Worm (Caenorhabditis elegans) whole organism, young adult: ENCODE measurements around the gene lelo-2.
A peak's percentile ranks its signal among the peaks of the same experiment; 100 is the strongest.

Experiments used
- B0261.1 ChIP-seq: sonication (generic microtip); optimal IDR thresholded peaks from 2 replicates; lab custom pipeline; 2016; ENCODE audit warnings: mild to moderate bottlenecking, missing genetic modification characterization, moderate library complexity, missing compliant biosample characterization
- B0336.3 ChIP-seq: fragments of 200-800 bp; sonication (Bioruptor generic); IDR thresholded peaks from 2 replicates; pipeline ENCODE4 v1.3.6; 2022; ENCODE audit warnings: missing genetic modification characterization, missing compliant biosample characterization
- D2030.7 ChIP-seq: fragments of 200-800 bp; sonication (Bioruptor generic); IDR thresholded peaks from 2 replicates; pipeline ENCODE4 v1.3.6; 2022; ENCODE audit warnings: missing genetic modification reagents, missing genetic modification characterization, missing compliant biosample characterization
- F10E7.11 ChIP-seq: sonication (generic microtip); optimal IDR thresholded peaks from 2 replicates; lab custom pipeline; 2017; ENCODE audit warnings: mild to moderate bottlenecking, missing genetic modification characterization, moderate library complexity, missing compliant biosample characterization
- F23B12.7 ChIP-seq: sonication (generic microtip); optimal IDR thresholded peaks from 2 replicates; lab custom pipeline; 2017; ENCODE audit warnings: missing genetic modification characterization, mild to moderate bottlenecking, missing compliant biosample characterization, antibody characterized with exemption, moderate library complexity; ENCODE audit not compliant: insufficient read depth
- F33H1.4 ChIP-seq: fragments of 200-800 bp; sonication (Bioruptor generic); IDR thresholded peaks from 2 replicates; pipeline ENCODE4 v1.3.6; 2022; ENCODE audit warnings: missing genetic modification reagents, missing genetic modification characterization, missing compliant biosample characterization
- F55B11.4 ChIP-seq: sonication (generic microtip); optimal IDR thresholded peaks from 2 replicates; lab custom pipeline; 2016; ENCODE audit warnings: missing compliant biosample characterization, missing genetic modification characterization, borderline replicate concordance; ENCODE audit not compliant: insufficient read depth
- F57A8.1 ChIP-seq: fragments of 200-800 bp; sonication (Bioruptor generic); optimal IDR thresholded peaks from 2 replicates; lab custom pipeline; 2018; ENCODE audit warnings: mild to moderate bottlenecking, missing genetic modification characterization, moderate library complexity, missing compliant biosample characterization
- K12H6.12 ChIP-seq: fragments of 200-800 bp; sonication (Bioruptor generic); optimal IDR thresholded peaks from 2 replicates; lab custom pipeline; 2018; ENCODE audit warnings: mild to moderate bottlenecking, missing genetic modification characterization, missing compliant biosample characterization
- T26A5.8 ChIP-seq: sonication (generic microtip); optimal IDR thresholded peaks from 2 replicates; lab custom pipeline; 2016; ENCODE audit warnings: missing genetic modification characterization, missing compliant biosample characterization
- Y53F4B.3 ChIP-seq: fragments of 200-800 bp; sonication (Bioruptor generic); IDR thresholded peaks from 2 replicates; pipeline ENCODE4 v1.3.6; 2022; ENCODE audit warnings: missing genetic modification reagents, missing genetic modification characterization, missing compliant biosample characterization
- Y56A3A.18 ChIP-seq: fragments of 200-800 bp; sonication (Bioruptor generic); IDR thresholded peaks from 2 replicates; pipeline ENCODE4 v1.3.6; 2022; ENCODE audit warnings: missing genetic modification reagents, missing genetic modification characterization, missing compliant biosample characterization
- Y67H2A.10 ChIP-seq: fragments of 200-800 bp; sonication (Bioruptor generic); conservative IDR thresholded peaks from 2 replicates; pipeline ENCODE4 v1.3.6; 2022; ENCODE audit warnings: missing genetic modification reagents, missing genetic modification characterization, missing compliant biosample characterization
- Y79H2A.3 ChIP-seq: fragments of 200-800 bp; sonication (Bioruptor generic); conservative IDR thresholded peaks from 2 replicates; pipeline ENCODE4 v1.3.6; 2022; ENCODE audit warnings: missing genetic modification reagents, missing genetic modification characterization, missing compliant biosample characterization
- ZK185.1 ChIP-seq: sonication (generic microtip); optimal IDR thresholded peaks from 2 replicates; lab custom pipeline; 2016; ENCODE audit warnings: mild to moderate bottlenecking, missing genetic modification characterization, missing compliant biosample characterization; ENCODE audit not compliant: poor library complexity, severe bottlenecking
- aptf-2 ChIP-seq: fragments of 200-800 bp; sonication (Bioruptor generic); conservative IDR thresholded peaks from 2 replicates; pipeline ENCODE4 v1.3.6; 2022; ENCODE audit warnings: missing genetic modification reagents, missing genetic modification characterization, missing compliant biosample characterization
- attf-3 ChIP-seq: fragments of 200-800 bp; sonication (Bioruptor generic); conservative IDR thresholded peaks from 2 replicates; pipeline ENCODE4 v1.3.6; 2022; ENCODE audit warnings: missing genetic modification reagents, missing genetic modification characterization, missing compliant biosample characterization
- attf-5 ChIP-seq: fragments of 200-800 bp; sonication (Bioruptor generic); optimal IDR thresholded peaks from 2 replicates; lab custom pipeline; 2018; ENCODE audit warnings: mild to moderate bottlenecking, missing genetic modification characterization, missing compliant biosample characterization
- bed-1 ChIP-seq: fragments of 200-800 bp; sonication (Bioruptor generic); IDR thresholded peaks from 2 replicates; pipeline ENCODE4 v1.3.6; 2022; ENCODE audit warnings: missing genetic modification reagents, missing genetic modification characterization, missing compliant biosample characterization
- cebp-2 ChIP-seq: fragments of 200-800 bp; sonication (Bioruptor generic); IDR thresholded peaks from 2 replicates; pipeline ENCODE4 v1.3.6; 2022; ENCODE audit warnings: missing genetic modification characterization, missing compliant biosample characterization
- ceh-40 ChIP-seq: fragments of 200-800 bp; sonication (Bioruptor generic); IDR thresholded peaks from 2 replicates; pipeline ENCODE4 v1.3.6; 2022; ENCODE audit warnings: missing genetic modification characterization, missing compliant biosample characterization
- ceh-58 ChIP-seq: fragments of 200-800 bp; sonication (Bioruptor generic); IDR thresholded peaks from 2 replicates; pipeline ENCODE4 v1.3.6; 2022; ENCODE audit warnings: missing genetic modification characterization, missing compliant biosample characterization
- ceh-79 ChIP-seq: sonication (generic microtip); optimal IDR thresholded peaks from 2 replicates; lab custom pipeline; 2017; ENCODE audit warnings: mild to moderate bottlenecking, missing genetic modification characterization, missing compliant biosample characterization
- chd-7 ChIP-seq: sonication (generic microtip); optimal IDR thresholded peaks from 2 replicates; lab custom pipeline; 2016; ENCODE audit warnings: mild to moderate bottlenecking, missing genetic modification characterization, moderate library complexity, missing compliant biosample characterization
- die-1 ChIP-seq: sonication (generic microtip); optimal IDR thresholded peaks from 2 replicates; lab custom pipeline; 2016; ENCODE audit warnings: missing genotype, mild to moderate bottlenecking, missing genetic modification characterization, missing compliant biosample characterization
- dox-1 ChIP-seq: fragments of 200-800 bp; sonication (Bioruptor generic); IDR thresholded peaks from 2 replicates; pipeline ENCODE4 v1.3.6; 2022; ENCODE audit warnings: missing genetic modification reagents, missing genetic modification characterization, missing compliant biosample characterization
- dpl-1 ChIP-seq: fragments of 150-350 bp; optimal IDR thresholded peaks from 2 replicates; lab custom pipeline; 2014; ENCODE audit warnings: missing biosample characterization, missing genetic modification reagents, missing genetic modification characterization
- efl-1 ChIP-seq: fragments of 150-350 bp; optimal IDR thresholded peaks from 2 replicates; lab custom pipeline; 2014; ENCODE audit warnings: missing biosample characterization, missing genetic modification reagents, missing genetic modification characterization
- egl-44 ChIP-seq: fragments of 200-800 bp; sonication (Bioruptor generic); IDR thresholded peaks from 2 replicates; pipeline ENCODE4 v1.3.6; 2022; ENCODE audit warnings: missing genetic modification reagents, missing genetic modification characterization, missing compliant biosample characterization
- egrh-3 ChIP-seq: fragments of 200-800 bp; sonication (Bioruptor generic); IDR thresholded peaks from 2 replicates; pipeline ENCODE4 v1.3.6; 2022; ENCODE audit warnings: missing genetic modification reagents, missing genetic modification characterization, missing compliant biosample characterization
- him-1 ChIP-seq: sonication (generic microtip); optimal IDR thresholded peaks from 2 replicates; lab custom pipeline; 2016; ENCODE audit warnings: missing genotype, missing genetic modification reagents, missing genetic modification characterization, missing compliant biosample characterization
- hmg-1.2 ChIP-seq: fragments of 200-800 bp; sonication (Bioruptor generic); IDR thresholded peaks from 2 replicates; pipeline ENCODE4 v1.3.6; 2022; ENCODE audit warnings: missing genetic modification reagents, missing genetic modification characterization, missing compliant biosample characterization
- hsf-1 ChIP-seq: fragments of 200-800 bp; sonication (Bioruptor generic); IDR thresholded peaks from 2 replicates; pipeline ENCODE4 v1.3.6; 2022; ENCODE audit warnings: missing genetic modification reagents, missing genetic modification characterization, missing compliant biosample characterization
- lag-1 ChIP-seq: fragments of 200-800 bp; sonication (Bioruptor generic); IDR thresholded peaks from 2 replicates; pipeline ENCODE4 v1.3.6; 2022; ENCODE audit warnings: missing genetic modification reagents, missing genetic modification characterization, missing compliant biosample characterization
- lin-35 ChIP-seq, 3 experiments: fragments of 150-350 bp in 2 of 3; sonication (generic microtip) in 1 of 3; optimal IDR thresholded peaks; 2 replicates each; lab custom pipeline; 2014 to 2018; ENCODE audit warnings: missing biosample characterization in 3 of 3, missing genetic modification characterization in 3 of 3, missing genetic modification reagents in 3 of 3
- lin-40 ChIP-seq: sonication (generic microtip); optimal IDR thresholded peaks from 2 replicates; lab custom pipeline; 2016; ENCODE audit warnings: missing genetic modification characterization, mild to moderate bottlenecking, missing compliant biosample characterization, missing genotype, missing genetic modification reagents
- lsy-27 ChIP-seq: sonication (generic microtip); optimal IDR thresholded peaks from 2 replicates; lab custom pipeline; 2017; ENCODE audit warnings: missing genetic modification characterization, mild to moderate bottlenecking, missing compliant biosample characterization, antibody characterized with exemption, missing genotype, borderline replicate concordance; ENCODE audit not compliant: insufficient read depth
- madf-3 ChIP-seq: fragments of 200-800 bp; sonication (Bioruptor generic); IDR thresholded peaks from 2 replicates; pipeline ENCODE4 v1.3.6; 2022; ENCODE audit warnings: missing genetic modification reagents, missing genetic modification characterization, missing compliant biosample characterization
- mes-4 ChIP-seq: sonication (generic microtip); optimal IDR thresholded peaks from 2 replicates; lab custom pipeline; 2016; ENCODE audit warnings: missing genotype, missing genetic modification characterization, missing compliant biosample characterization
- nhr-179 ChIP-seq: sonication (generic microtip); optimal IDR thresholded peaks from 2 replicates; lab custom pipeline; 2016; ENCODE audit warnings: mild to moderate bottlenecking, missing genetic modification characterization, missing compliant biosample characterization
- nhr-27 ChIP-seq: fragments of 200-800 bp; sonication (Bioruptor generic); optimal IDR thresholded peaks from 2 replicates; lab custom pipeline; 2018; ENCODE audit warnings: mild to moderate bottlenecking, missing genetic modification characterization, moderate library complexity, missing compliant biosample characterization
- nhr-80 ChIP-seq: sonication (generic microtip); optimal IDR thresholded peaks from 2 replicates; lab custom pipeline; 2016; ENCODE audit warnings: missing genetic modification characterization, missing compliant biosample characterization
- rec-8 ChIP-seq, 2 experiments: sonication (generic microtip); optimal IDR thresholded peaks; 2 replicates each; lab custom pipeline; 2016; ENCODE audit warnings: mild to moderate bottlenecking in 2 of 2, missing genetic modification characterization in 2 of 2, missing genetic modification reagents in 2 of 2, missing genotype in 2 of 2, missing biosample characterization in 1 of 2, missing compliant biosample characterization in 1 of 2, moderate library complexity in 1 of 2
- somi-1 ChIP-seq: fragments of 200-800 bp; sonication (Bioruptor generic); optimal IDR thresholded peaks from 2 replicates; lab custom pipeline; 2018; ENCODE audit warnings: mild to moderate bottlenecking, missing genetic modification characterization, missing compliant biosample characterization
- tbx-9 ChIP-seq: sonication (generic microtip); optimal IDR thresholded peaks from 2 replicates; lab custom pipeline; 2016; ENCODE audit warnings: borderline replicate concordance, missing genetic modification characterization, inconsistent platforms, missing compliant biosample characterization
- zim-3 ChIP-seq: sonication (generic microtip); optimal IDR thresholded peaks from 2 replicates; lab custom pipeline; 2017; ENCODE audit warnings: mild to moderate bottlenecking, missing genetic modification characterization, moderate library complexity, missing compliant biosample characterization
- ztf-22 ChIP-seq: fragments of 200-800 bp; sonication (Bioruptor generic); optimal IDR thresholded peaks from 2 replicates; lab custom pipeline; 2018; ENCODE audit warnings: mild to moderate bottlenecking, missing genetic modification characterization, moderate library complexity, missing compliant biosample characterization

Gene lelo-2

DNA sequence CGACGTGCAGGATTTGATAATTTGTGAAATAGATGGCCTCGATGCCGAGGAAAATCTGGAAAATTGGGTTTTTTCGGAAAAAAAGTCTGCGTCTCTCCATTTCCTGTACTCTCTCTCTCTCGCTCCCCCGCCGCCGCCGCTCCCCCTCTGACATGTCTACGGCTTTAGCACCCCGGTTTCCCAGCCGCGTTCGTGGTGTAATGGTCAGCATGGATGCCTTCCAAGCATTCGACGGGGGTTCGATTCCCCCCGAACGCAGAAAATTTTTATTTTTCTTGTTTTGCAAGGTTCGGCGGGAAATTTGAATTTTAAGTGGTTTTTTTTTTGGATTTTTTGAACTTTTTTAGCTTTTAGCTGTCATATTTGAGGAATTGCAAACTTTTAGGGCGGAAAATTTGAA lies 2.7 kb downstream of the lelo-2 start (continued):
- TF ChIP-seq attf-3 (GFP tag; lab: Robert Waterston, UW), result peak; percentile 36; the same call in 1 of the 2 replicates
- peak; percentile 18 for TF ChIP-seq nhr-80 (tag; lab: Kevin White, UChicago)
- no peak for TF ChIP-seq lag-1 (GFP tag; lab: Robert Waterston, UW)
- TF ChIP-seq Y79H2A.3 (GFP tag; lab: Robert Waterston, UW), result no peak
- TF ChIP-seq somi-1 (GFP tag; lab: Kevin White, UChicago), result no peak
- no peak; the same call in none of the 2 replicates for TF ChIP-seq madf-3
- no peak for TF ChIP-seq Y67H2A.10 (GFP tag; lab: Robert Waterston, UW)
- TF ChIP-seq chd-7 (tag; lab: Kevin White, UChicago), result peak; percentile 71
- TF ChIP-seq nhr-27, result peak; percentile 31
- TF ChIP-seq F55B11.4 (tag; lab: Kevin White, UChicago), result no peak
- TF ChIP-seq F57A8.1 (GFP tag; lab: Kevin White, UChicago), result no peak
- peak; percentile 77 for TF ChIP-seq F23B12.7 (tag; lab: Kevin White, UChicago)
- TF ChIP-seq efl-1 (GFP tag; lab: Kevin White, UChicago), result peak; percentile 16
- peak; percentile 77; the same call in 1 of the 2 replicates for TF ChIP-seq dox-1 (GFP tag; lab: Robert Waterston, UW)
- TF ChIP-seq dpl-1 (GFP tag; lab: Kevin White, UChicago), result peak; percentile 38
- TF ChIP-seq lsy-27 (tag; lab: Kevin White, UChicago), result peak; percentile 76
- TF ChIP-seq F33H1.4, result peak; percentile 58
- TF ChIP-seq rec-8 (tag; optimal IDR thresholded peaks at IDR 0.05; lab: Kevin White, UChicago), result peak in 1 of 2 experiments; percentile 35
- TF ChIP-seq zim-3 (tag; lab: Kevin White, UChicago), result no peak
- TF ChIP-seq lin-35 (GFP tag; optimal IDR thresholded peaks at IDR 0.05; lab: Kevin White, UChicago), result peak in 2 of 3 experiments; percentile 0 to 63
- TF ChIP-seq nhr-179 (tag; lab: Kevin White, UChicago), result no peak
- peak; percentile 61 for TF ChIP-seq lin-40 (tag; lab: Kevin White, UChicago)
- 0 out of 2 replicates have a peak, but pooled peaks have one; percentile 36 for TF ChIP-seq bed-1 (GFP tag; lab: Robert Waterston, UW)
- no peak for TF ChIP-seq ceh-58
- peak; percentile 48 for TF ChIP-seq him-1
- TF ChIP-seq ZK185.1, result no peak
- TF ChIP-seq egl-44 (GFP tag; lab: Robert Waterston, UW), result peak; percentile 80; the same call in 1 of the 2 replicates
- TF ChIP-seq ztf-22, result no peak
- TF ChIP-seq T26A5.8 (tag; lab: Kevin White, UChicago), result no peak
- peak; percentile 96 for TF ChIP-seq B0261.1 (tag; lab: Kevin White, UChicago)
- TF ChIP-seq tbx-9 (tag; lab: Kevin White, UChicago), result no peak
- TF ChIP-seq Y56A3A.18 (GFP tag; lab: Robert Waterston, UW), result no peak
- no peak for TF ChIP-seq mes-4 (tag; lab: Kevin White, UChicago)
- peak; percentile 74 for TF ChIP-seq die-1 (tag; lab: Kevin White, UChicago)
- TF ChIP-seq egrh-3 (GFP tag; lab: Robert Waterston, UW), result peak; percentile 76
- TF ChIP-seq D2030.7 (GFP tag; lab: Robert Waterston, UW), result peak; percentile 82
- TF ChIP-seq F10E7.11, result peak; percentile 59
- TF ChIP-seq B0336.3 (GFP tag; lab: Robert Waterston, UW), result peak; percentile 46; the same call in 1 of the 2 replicates
- peak; percentile 58 for TF ChIP-seq K12H6.12 (tag; lab: Kevin White, UChicago)
- TF ChIP-seq ceh-79 (tag; lab: Kevin White, UChicago), result no peak
- no peak for TF ChIP-seq hsf-1 (GFP tag; lab: Robert Waterston, UW)
- TF ChIP-seq aptf-2 (GFP tag; lab: Robert Waterston, UW), result no peak; the same call in 1 of the 2 replicates
- peak; percentile 100 for TF ChIP-seq hmg-1.2 (GFP tag; lab: Robert Waterston, UW)
- peak; percentile 57 for TF ChIP-seq attf-5 (GFP tag; lab: Kevin White, UChicago)
- TF ChIP-seq ceh-40, result no peak
- 0 out of 2 replicates have a peak, but pooled peaks have one; percentile 39 for TF ChIP-seq cebp-2 (GFP tag; lab: Robert Waterston, UW)
- peak; percentile 48; the same call in 1 of the 2 replicates for TF ChIP-seq Y53F4B.3 (GFP tag; lab: Robert Waterston, UW)
